Worm (Caenorhabditis elegans) whole organism, mixed stage, embryonic: ENCODE results near the gene orc-4.

Source experiments
- M03D4.4 ChIP-seq: sonication (generic microtip); optimal IDR thresholded peaks from 2 replicates; lab custom pipeline; 2017; ENCODE audit warnings: mild to moderate bottlenecking, missing genetic modification characterization, missing compliant biosample characterization
- bed-3 ChIP-seq: fragments of 200-800 bp; sonication (Bioruptor generic); optimal IDR thresholded peaks from 3 replicates; lab custom pipeline; 2018; ENCODE audit warnings: mild to moderate bottlenecking, missing genetic modification characterization, moderate library complexity, missing compliant biosample characterization
- blmp-1 ChIP-seq: fragments of 150-350 bp; optimal IDR thresholded peaks from 2 replicates; lab custom pipeline; 2014; ENCODE audit warnings: missing biosample characterization, missing genetic modification characterization
- ceh-43 ChIP-seq: fragments of 200-800 bp; sonication (Bioruptor generic); optimal IDR thresholded peaks from 2 replicates; lab custom pipeline; 2018; ENCODE audit warnings: mild to moderate bottlenecking, missing genetic modification characterization, moderate library complexity, missing compliant biosample characterization
- ceh-83 ChIP-seq: fragments of 200-800 bp; sonication (Bioruptor generic); optimal IDR thresholded peaks from 2 replicates; lab custom pipeline; 2018; ENCODE audit warnings: mild to moderate bottlenecking, missing genetic modification characterization, missing compliant biosample characterization
- ces-1 ChIP-seq: fragments of 150-350 bp; optimal IDR thresholded peaks from 2 replicates; lab custom pipeline; 2014; ENCODE audit warnings: missing biosample characterization, missing genetic modification reagents, missing genetic modification characterization
- cnd-1 ChIP-seq: fragments of 200-800 bp; sonication (Bioruptor generic); optimal IDR thresholded peaks from 2 replicates; lab custom pipeline; 2018; ENCODE audit warnings: mild to moderate bottlenecking, missing genetic modification characterization, missing compliant biosample characterization
- drap-1 ChIP-seq: fragments of 200-800 bp; sonication (Bioruptor generic); optimal IDR thresholded peaks from 3 replicates; lab custom pipeline; 2018; ENCODE audit warnings: mild to moderate bottlenecking, missing genetic modification characterization, missing compliant biosample characterization
- elt-1 ChIP-seq: sonication (generic microtip); optimal IDR thresholded peaks from 2 replicates; lab custom pipeline; 2017; ENCODE audit warnings: missing genetic modification characterization, mild to moderate bottlenecking, missing compliant biosample characterization, antibody characterized with exemption, moderate library complexity, borderline replicate concordance; ENCODE audit not compliant: insufficient read depth
- elt-3 ChIP-seq: fragments of 150-350 bp; optimal IDR thresholded peaks from 2 replicates; lab custom pipeline; 2014; ENCODE audit warnings: missing biosample characterization, missing genetic modification characterization
- flh-1 ChIP-seq: fragments of 200-800 bp; sonication (Bioruptor generic); optimal IDR thresholded peaks from 2 replicates; lab custom pipeline; 2018; ENCODE audit warnings: mild to moderate bottlenecking, missing genetic modification characterization, moderate library complexity, missing compliant biosample characterization
- ham-2 ChIP-seq: fragments of 200-800 bp; sonication (Bioruptor generic); optimal IDR thresholded peaks from 2 replicates; lab custom pipeline; 2018; ENCODE audit warnings: mild to moderate bottlenecking, missing genetic modification characterization, missing compliant biosample characterization
- hlh-1 ChIP-seq: fragments of 150-350 bp; optimal IDR thresholded peaks from 2 replicates; lab custom pipeline; 2014; ENCODE audit warnings: missing biosample characterization, missing genetic modification reagents, missing genetic modification characterization
- lin-13 ChIP-seq: fragments of 150-350 bp; optimal IDR thresholded peaks from 2 replicates; lab custom pipeline; 2014; ENCODE audit warnings: missing biosample characterization, missing genetic modification characterization
- lin-32 ChIP-seq: fragments of 200-800 bp; sonication (Bioruptor generic); optimal IDR thresholded peaks from 2 replicates; lab custom pipeline; 2018; ENCODE audit warnings: mild to moderate bottlenecking, missing genetic modification characterization, missing compliant biosample characterization
- lsy-2 ChIP-seq: fragments of 150-350 bp; optimal IDR thresholded peaks from 2 replicates; lab custom pipeline; 2014; ENCODE audit warnings: missing biosample characterization, missing genetic modification characterization
- mab-5 ChIP-seq: fragments of 150-350 bp; optimal IDR thresholded peaks from 2 replicates; lab custom pipeline; 2014; ENCODE audit warnings: missing biosample characterization, missing genetic modification characterization
- mep-1 ChIP-seq: fragments of 150-350 bp; optimal IDR thresholded peaks from 2 replicates; lab custom pipeline; 2017; ENCODE audit warnings: missing biosample characterization, missing genetic modification reagents, missing genetic modification characterization, inconsistent platforms
- nhr-12 ChIP-seq: fragments of 150-350 bp; optimal IDR thresholded peaks from 2 replicates; lab custom pipeline; 2014; ENCODE audit warnings: missing biosample characterization, missing genetic modification characterization
- nhr-2 ChIP-seq: fragments of 150-350 bp; optimal IDR thresholded peaks from 2 replicates; lab custom pipeline; 2014; ENCODE audit warnings: missing biosample characterization, missing genetic modification characterization
- nhr-237 ChIP-seq: fragments of 150-350 bp; optimal IDR thresholded peaks from 2 replicates; lab custom pipeline; 2014; ENCODE audit warnings: missing biosample characterization, missing genetic modification characterization
- nhr-28 ChIP-seq: fragments of 150-350 bp; optimal IDR thresholded peaks from 2 replicates; lab custom pipeline; 2014; ENCODE audit warnings: missing biosample characterization, missing genetic modification characterization
- nhr-76 ChIP-seq: sonication (generic microtip); optimal IDR thresholded peaks from 2 replicates; lab custom pipeline; 2017; ENCODE audit warnings: missing biosample characterization, missing genetic modification characterization
- pha-4 ChIP-seq: fragments of 150-350 bp; optimal IDR thresholded peaks from 2 replicates; lab custom pipeline; 2018; ENCODE audit warnings: missing biosample characterization, missing genetic modification reagents, missing genetic modification characterization
- sem-2 ChIP-seq: fragments of 200-800 bp; sonication (Bioruptor generic); optimal IDR thresholded peaks from 2 replicates; lab custom pipeline; 2018; ENCODE audit warnings: mild to moderate bottlenecking, missing genetic modification characterization, missing compliant biosample characterization
- snpc-4 ChIP-seq: fragments of 150-350 bp; optimal IDR thresholded peaks from 2 replicates; lab custom pipeline; 2014; ENCODE audit warnings: missing biosample characterization, missing genetic modification characterization
- sptf-1 ChIP-seq: sonication (generic microtip); optimal IDR thresholded peaks from 2 replicates; lab custom pipeline; 2017; ENCODE audit warnings: mild to moderate bottlenecking, missing genetic modification characterization, moderate library complexity, missing compliant biosample characterization
- tbx-8 ChIP-seq: fragments of 200-800 bp; sonication (Bioruptor generic); optimal IDR thresholded peaks from 2 replicates; lab custom pipeline; 2018; ENCODE audit warnings: mild to moderate bottlenecking, missing genetic modification characterization, moderate library complexity, missing compliant biosample characterization
- unc-120 ChIP-seq: sonication (generic microtip); optimal IDR thresholded peaks from 2 replicates; lab custom pipeline; 2017; ENCODE audit warnings: missing genetic modification characterization, missing compliant biosample characterization; ENCODE audit not compliant: poor library complexity, severe bottlenecking
- unc-39 ChIP-seq: fragments of 150-350 bp; optimal IDR thresholded peaks from 2 replicates; lab custom pipeline; 2014; ENCODE audit warnings: missing biosample characterization, missing genetic modification characterization
- unc-62 ChIP-seq: fragments of 150-350 bp; optimal IDR thresholded peaks from 2 replicates; lab custom pipeline; 2014; ENCODE audit warnings: missing biosample characterization, missing genetic modification reagents, missing genetic modification characterization
- zip-8 ChIP-seq: fragments of 150-350 bp; optimal IDR thresholded peaks from 2 replicates; lab custom pipeline; 2014; ENCODE audit warnings: missing biosample characterization, missing genetic modification characterization
- ztf-11 ChIP-seq: fragments of 150-350 bp; optimal IDR thresholded peaks from 2 replicates; lab custom pipeline; 2014; ENCODE audit warnings: missing biosample characterization, missing genetic modification characterization

The orc-4 gene

DNA sequence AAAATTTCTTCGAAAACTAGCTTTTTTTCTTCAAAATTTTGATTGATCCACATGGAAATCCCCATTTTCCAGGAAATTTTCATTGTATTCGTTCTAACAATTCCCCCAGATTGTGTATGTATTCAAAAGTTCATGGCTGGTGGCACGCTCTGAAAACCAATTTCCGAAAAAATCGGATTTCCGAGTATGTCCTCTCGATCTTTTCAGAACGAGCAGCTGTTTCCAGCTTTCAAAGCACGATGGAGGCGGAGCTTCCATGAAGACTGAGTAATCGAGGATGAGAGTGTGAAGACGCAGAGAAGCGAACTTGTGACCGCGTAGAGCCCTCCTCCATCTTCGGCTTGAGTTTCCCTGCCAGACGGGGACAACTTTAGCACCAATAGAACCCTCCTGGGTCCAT lies 41.6 kb upstream of the orc-4 start:
- TF ChIP-seq nhr-12 (tag; lab: Kevin White, UChicago) (no peak), drap-1 (GFP tag; lab: Kevin White, UChicago) (no peak), bed-3 (GFP tag; lab: Kevin White, UChicago) (no peak), nhr-237 (tag; lab: Kevin White, UChicago) (no peak), ztf-11 (tag; lab: Kevin White, UChicago) (no peak), cnd-1 (tag; lab: Kevin White, UChicago) (no peak), blmp-1 (no peak)

DNA sequence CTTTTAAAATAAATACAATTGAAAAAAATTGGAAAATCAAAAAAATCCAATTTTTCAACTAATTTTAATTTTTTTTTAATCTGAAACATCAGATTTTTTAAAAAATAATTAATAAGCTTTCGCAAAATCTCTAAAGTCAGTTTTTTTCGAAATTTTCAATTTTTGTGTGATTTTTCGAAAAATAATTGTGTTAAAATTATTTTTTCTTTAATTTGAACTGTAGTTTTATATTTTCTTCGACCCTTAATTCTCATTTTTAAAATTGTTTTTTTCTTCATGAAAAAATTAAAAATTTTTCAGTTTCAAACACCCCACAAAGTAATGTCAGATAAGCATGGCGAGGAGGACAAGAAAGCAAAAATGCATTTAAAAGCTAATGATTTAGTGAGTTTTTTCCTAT lies 40.9 kb upstream of the orc-4 start, which contains the start of gene rabx-5:
Gene rabx-5, plus strand, starts transcription at position 301 of the 400 bp plus-strand sequence.
- no peak for TF ChIP-seq nhr-12 (tag; lab: Kevin White, UChicago)
- no peak for TF ChIP-seq unc-39
- no peak for TF ChIP-seq cnd-1 (tag; lab: Kevin White, UChicago)
- TF ChIP-seq elt-1 = no peak
- no peak for TF ChIP-seq ztf-11 (tag; lab: Kevin White, UChicago)

DNA sequence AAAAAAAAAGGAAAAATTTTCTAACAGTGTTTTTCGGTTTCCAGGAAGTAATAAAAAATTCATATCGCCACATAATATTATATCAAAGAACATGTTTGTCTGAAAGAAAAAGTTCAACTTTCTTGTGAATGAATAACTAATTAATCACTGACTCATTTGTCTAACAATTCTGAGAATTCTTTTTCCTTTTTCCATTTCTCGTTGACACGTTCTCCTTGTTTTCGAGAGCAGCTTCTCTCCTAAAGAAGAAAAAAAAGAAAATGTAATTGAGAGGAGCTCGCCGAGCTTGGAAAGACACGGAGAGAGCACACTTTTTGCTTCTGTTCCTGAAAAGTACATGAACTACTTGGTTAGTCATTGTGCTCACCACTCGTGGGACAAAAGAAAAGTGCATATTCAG lies 37.8 kb upstream of the orc-4 start:
- TF ChIP-seq nhr-2 (tag; lab: Kevin White, UChicago) = no peak
- no peak for TF ChIP-seq lsy-2 (tag; lab: Kevin White, UChicago)
- no peak for TF ChIP-seq flh-1
- TF ChIP-seq elt-3 (tag; lab: Kevin White, UChicago) = no peak

DNA sequence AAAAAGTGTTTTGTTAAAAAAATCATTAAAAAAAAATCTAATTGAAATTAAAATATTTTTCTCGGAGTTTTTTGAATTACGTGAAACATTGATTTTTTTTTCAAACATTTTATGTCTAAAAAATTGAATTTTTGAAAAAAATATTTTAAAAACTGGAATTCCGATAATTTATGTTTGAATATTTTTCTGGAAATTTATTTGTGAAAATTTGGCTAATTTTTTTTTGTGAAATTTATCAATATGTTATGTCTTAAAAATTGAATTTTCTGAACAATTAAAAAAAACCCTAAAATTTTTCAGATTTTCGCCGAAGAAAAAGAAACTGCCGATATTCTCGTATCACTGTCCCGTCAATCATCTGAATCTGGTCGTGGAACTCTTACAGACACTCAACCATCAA lies 33.6 kb upstream of the orc-4 start, which contains the start of gene Y39A1A.24:
Gene Y39A1A.24, plus strand, starts transcription at position 301 of the 400 bp plus-strand sequence.
- no peak for TF ChIP-seq hlh-1 (tag; lab: Kevin White, UChicago)
- TF ChIP-seq elt-1 = no peak
- no peak for TF ChIP-seq ztf-11 (tag; lab: Kevin White, UChicago)
- TF ChIP-seq tbx-8 (GFP tag; lab: Kevin White, UChicago) = no peak
- no peak for TF ChIP-seq nhr-2 (tag; lab: Kevin White, UChicago)
- TF ChIP-seq flh-1 = no peak

DNA sequence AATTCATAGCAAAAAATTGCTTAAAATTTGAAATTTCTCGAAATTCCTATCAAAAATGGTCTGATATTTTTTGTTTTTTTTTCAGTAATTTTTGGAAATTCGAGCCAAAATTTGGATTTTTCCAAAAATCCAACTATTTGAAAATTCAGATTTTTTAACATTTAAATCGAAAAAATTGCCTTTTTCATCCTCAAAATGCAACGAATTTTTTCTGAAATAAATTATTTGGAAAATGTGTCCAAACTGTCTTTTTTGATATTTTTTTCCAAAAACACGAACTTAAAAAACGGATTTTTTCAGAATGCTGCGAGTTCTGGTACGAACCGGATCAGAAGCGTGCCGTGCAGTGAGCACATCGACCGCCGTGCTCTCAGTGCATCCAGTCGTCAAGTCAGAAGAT lies 30.8 kb upstream of the orc-4 start, which contains the start of gene mrpl-22:
Gene mrpl-22, plus strand, starts transcription at position 301 of the 400 bp plus-strand sequence.
- no peak for TF ChIP-seq unc-120 (tag; lab: Kevin White, UChicago)
- no peak for TF ChIP-seq lin-13
- TF ChIP-seq sptf-1 (tag; lab: Kevin White, UChicago) = no peak
- TF ChIP-seq cnd-1 (tag; lab: Kevin White, UChicago) = no peak
- TF ChIP-seq pha-4 = no peak

DNA sequence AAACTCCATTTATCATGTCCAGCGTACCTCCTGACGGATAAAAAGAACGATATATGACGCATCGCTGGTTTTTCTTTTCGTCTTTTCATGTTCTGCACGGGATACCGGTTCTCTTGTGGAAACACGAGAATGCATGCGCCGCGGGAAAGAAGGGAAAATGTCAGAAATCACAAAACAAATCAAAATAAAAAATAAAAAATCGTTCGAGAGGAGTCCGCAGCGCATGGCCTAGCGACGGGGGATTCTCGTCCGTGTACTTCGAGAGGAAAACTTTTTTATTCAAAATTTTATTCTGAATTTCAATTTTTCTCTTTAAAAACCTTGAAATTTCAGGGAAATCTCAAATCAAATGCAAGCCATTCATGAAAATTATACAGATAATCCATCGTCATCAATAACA lies 24.8 kb upstream of the orc-4 start, which contains the start of the genes lron-10 and hpr-9:
Gene lron-10, minus strand, starts transcription at position 162 of the 400 bp plus-strand sequence.
Gene hpr-9, plus strand, starts transcription at position 344 of the 400 bp plus-strand sequence.
- TF ChIP-seq lsy-2 (tag; lab: Kevin White, UChicago) (no peak), M03D4.4 (tag; lab: Kevin White, UChicago) (no peak), nhr-12 (tag; lab: Kevin White, UChicago) (no peak), ces-1 (GFP tag; lab: Kevin White, UChicago) (no peak), blmp-1 (no peak), tbx-8 (GFP tag; lab: Kevin White, UChicago) (no peak), ceh-43 (GFP tag; lab: Kevin White, UChicago) (no peak), nhr-28 (tag; lab: Kevin White, UChicago) (no peak)
- TF ChIP-seq, all 35 proteins: peak for 0

ce11 chrIII:10624564-10624963 lies 21.4 kb upstream of the orc-4 start:
- TF ChIP-seq lsy-2 (tag; lab: Kevin White, UChicago) (no peak), nhr-12 (tag; lab: Kevin White, UChicago) (no peak), hlh-1 (tag; lab: Kevin White, UChicago) (peak; percentile 38), ztf-11 (tag; lab: Kevin White, UChicago) (peak; percentile 41), M03D4.4 (tag; lab: Kevin White, UChicago) (peak; percentile 86), mep-1 (tag; lab: Kevin White, UChicago) (no peak), lin-32 (peak; percentile 72), nhr-76 (tag; lab: Kevin White, UChicago) (no peak), flh-1 (peak; percentile 33), nhr-28 (tag; lab: Kevin White, UChicago) (no peak), unc-62 (GFP tag; lab: Kevin White, UChicago) (no peak), nhr-237 (tag; lab: Kevin White, UChicago) (no peak), sem-2 (GFP tag; lab: Kevin White, UChicago) (peak; percentile 80), unc-120 (tag; lab: Kevin White, UChicago) (peak; percentile 53), ceh-43 (GFP tag; lab: Kevin White, UChicago) (peak; percentile 60), bed-3 (GFP tag; lab: Kevin White, UChicago) (peak; percentile 50), lin-13 (peak; percentile 35), tbx-8 (GFP tag; lab: Kevin White, UChicago) (peak; percentile 49), zip-8 (tag; lab: Kevin White, UChicago) (no peak), ham-2 (GFP tag; lab: Kevin White, UChicago) (peak; percentile 54), blmp-1 (no peak), elt-3 (tag; lab: Kevin White, UChicago) (no peak), nhr-2 (tag; lab: Kevin White, UChicago) (no peak), sptf-1 (tag; lab: Kevin White, UChicago) (peak; percentile 90), drap-1 (GFP tag; lab: Kevin White, UChicago) (peak; percentile 81), cnd-1 (tag; lab: Kevin White, UChicago) (peak; percentile 82), snpc-4 (tag; lab: Kevin White, UChicago) (no peak), unc-39 (no peak), mab-5 (tag; lab: Kevin White, UChicago) (no peak), ceh-83 (peak; percentile 74), elt-1 (no peak)
